Fruit fly (Drosophila melanogaster): ENCODE results near the gene Helz.

dm6 chr3L:14760949-14761348, 28.8 kb upstream of the Helz start, which contains the start of gene Trl:
- TF ChIP-seq Dll (optimal IDR thresholded peaks at IDR 0.05) (no peak), EcR (GFP tag; optimal IDR thresholded peaks at IDR 0.05) (no peak), CG8478 (optimal IDR thresholded peaks at IDR 0.05) (no peak), pan (optimal IDR thresholded peaks at IDR 0.05) (no peak)
